Fruit fly (Drosophila melanogaster) Kc167 (cell line): Measurements from ENCODE around the gene GckIII.

Source experiments
- h ChIP-seq: fragments of >200 bp; optimal IDR thresholded peaks from 3 replicates; lab custom pipeline; 2018; ENCODE audit warnings: missing external identifiers
- insv ChIP-seq: fragments of >200 bp; optimal IDR thresholded peaks from 3 replicates; lab custom pipeline; 2018; ENCODE audit warnings: missing external identifiers
- ttk ChIP-seq: sonication (Bioruptor generic); optimal IDR thresholded peaks from 2 replicates; lab custom pipeline; 2017; ENCODE audit warnings: missing external identifiers

dm6 chr3R:17078961-17079858 lies 6.1 kb upstream of the GckIII start:
- TF ChIP-seq insv (lab: Kevin White, UChicago) (no peak), ttk (lab: Kevin White, UChicago) (no peak), h (lab: Kevin White, UChicago) (no peak)
